Fruit fly (Drosophila melanogaster) whole organism, embryonic: ENCODE data around the gene CG13258.
A peak's percentile ranks its signal among the peaks of the same experiment; 100 is the strongest.

ENCODE experiments used
- Aef1 ChIP-seq: fragments of 200-800 bp; sonication (Bioruptor generic); IDR thresholded peaks from 3 replicates; pipeline ENCODE4 v1.3.6; 2022; ENCODE audit warnings: missing biosample characterization, missing genetic modification characterization
- Bgb ChIP-seq: fragments of 200-800 bp; sonication (Bioruptor generic); IDR thresholded peaks from 2 replicates; pipeline ENCODE4 v1.3.6; 2022; ENCODE audit warnings: missing biosample characterization, missing genetic modification characterization; ENCODE audit not compliant: partially characterized antibody
- Blimp-1 ChIP-seq: fragments of 200-800 bp; sonication (Bioruptor generic); optimal IDR thresholded peaks from 3 replicates; lab custom pipeline; 2018; ENCODE audit warnings: missing biosample characterization, missing genetic modification characterization, mild to moderate bottlenecking, moderate library complexity, missing genetic modification reagents
- CG10543 ChIP-seq: fragments of 200-800 bp; sonication (Bioruptor generic); optimal IDR thresholded peaks from 3 replicates; lab custom pipeline; 2017; ENCODE audit warnings: missing biosample characterization, mild to moderate bottlenecking, missing genetic modification characterization, moderate library complexity
- CG12071 ChIP-seq: fragments of 200-800 bp; sonication (Bioruptor generic); optimal IDR thresholded peaks from 3 replicates; lab custom pipeline; 2018; ENCODE audit warnings: missing biosample characterization, mild to moderate bottlenecking, missing genetic modification characterization
- CG12219 ChIP-seq: fragments of 200-800 bp; sonication (Bioruptor generic); optimal IDR thresholded peaks from 3 replicates; lab custom pipeline; 2018; ENCODE audit warnings: missing biosample characterization, mild to moderate bottlenecking, missing genetic modification characterization
- CG12659 ChIP-seq: fragments of 200-800 bp; sonication (Bioruptor generic); optimal IDR thresholded peaks from 3 replicates; lab custom pipeline; 2017; ENCODE audit warnings: mild to moderate bottlenecking, missing biosample characterization, missing genetic modification reagents, missing genetic modification characterization
- CG12744 ChIP-seq: fragments of 200-800 bp; sonication (Bioruptor generic); optimal IDR thresholded peaks from 2 replicates; lab custom pipeline; 2016; ENCODE audit warnings: missing biosample characterization, missing genetic modification characterization
- CG14050 ChIP-seq: fragments of 200-800 bp; sonication (Bioruptor generic); IDR thresholded peaks from 3 replicates; pipeline ENCODE4 v1.3.6; 2022; ENCODE audit warnings: missing biosample characterization, missing genetic modification characterization
- CG14441 ChIP-seq: fragments of 200-800 bp; sonication (Bioruptor generic); IDR thresholded peaks from 2 replicates; pipeline ENCODE4 v1.3.6; 2022; ENCODE audit warnings: missing biosample characterization, missing genetic modification characterization
- CG15269 ChIP-seq: fragments of 200-800 bp; sonication (Bioruptor generic); optimal IDR thresholded peaks from 2 replicates; lab custom pipeline; 2018; ENCODE audit warnings: missing biosample characterization, mild to moderate bottlenecking, missing genetic modification characterization, moderate library complexity
- CG1602 ChIP-seq: fragments of 200-800 bp; sonication (Bioruptor generic); optimal IDR thresholded peaks from 3 replicates; lab custom pipeline; 2016; ENCODE audit warnings: missing biosample characterization, missing genetic modification characterization
- CG17186 ChIP-seq: fragments of 200-800 bp; sonication (Bioruptor generic); optimal IDR thresholded peaks from 3 replicates; lab custom pipeline; 2017; ENCODE audit warnings: missing biosample characterization, missing genetic modification reagents, missing genetic modification characterization
- CG17802 ChIP-seq: fragments of 200-800 bp; sonication (Bioruptor generic); optimal IDR thresholded peaks from 2 replicates; lab custom pipeline; 2018; ENCODE audit warnings: missing biosample characterization, mild to moderate bottlenecking, missing genetic modification characterization, moderate library complexity
- CG1792 ChIP-seq: fragments of 200-800 bp; sonication (Bioruptor generic); optimal IDR thresholded peaks from 2 replicates; lab custom pipeline; 2016; ENCODE audit warnings: missing biosample characterization, missing genetic modification characterization
- CG1832 ChIP-seq: fragments of 200-800 bp; sonication (Bioruptor generic); optimal IDR thresholded peaks from 2 replicates; lab custom pipeline; 2017; ENCODE audit warnings: missing biosample characterization, mild to moderate bottlenecking, missing genetic modification characterization, inconsistent platforms
- CG31224 ChIP-seq: fragments of 200-800 bp; sonication (Bioruptor generic); IDR thresholded peaks from 2 replicates; pipeline ENCODE4 v1.3.6; 2022; ENCODE audit warnings: missing biosample characterization, missing genetic modification characterization
- CG31388 ChIP-seq: fragments of 200-800 bp; sonication (Bioruptor generic); optimal IDR thresholded peaks from 2 replicates; lab custom pipeline; 2016; ENCODE audit warnings: missing biosample characterization, missing genetic modification characterization
- CG3163 ChIP-seq: fragments of 200-800 bp; sonication (Bioruptor generic); optimal IDR thresholded peaks from 3 replicates; lab custom pipeline; 2016; ENCODE audit warnings: missing biosample characterization, missing genetic modification characterization
- CG32772 ChIP-seq: fragments of 200-800 bp; sonication (Bioruptor generic); IDR thresholded peaks from 2 replicates; pipeline ENCODE4 v1.3.6; 2022; ENCODE audit warnings: missing biosample characterization, missing genetic modification characterization
- CG3995 ChIP-seq: fragments of 200-800 bp; sonication (Bioruptor generic); optimal IDR thresholded peaks from 3 replicates; lab custom pipeline; 2016; ENCODE audit warnings: missing biosample characterization, missing genetic modification characterization
- CG6765 ChIP-seq: fragments of 200-800 bp; sonication (Bioruptor generic); optimal IDR thresholded peaks from 3 replicates; lab custom pipeline; 2017; ENCODE audit warnings: missing biosample characterization, mild to moderate bottlenecking, missing genetic modification characterization
- CG6813 ChIP-seq: fragments of 200-800 bp; sonication (Bioruptor generic); optimal IDR thresholded peaks from 2 replicates; lab custom pipeline; 2017; ENCODE audit warnings: missing biosample characterization, missing genetic modification characterization, mild to moderate bottlenecking, moderate library complexity, missing genetic modification reagents
- CG7357 ChIP-seq: fragments of 200-800 bp; sonication (Bioruptor generic); IDR thresholded peaks from 3 replicates; pipeline ENCODE4 v1.3.6; 2022; ENCODE audit warnings: missing biosample characterization, missing genetic modification characterization
- CG7745 ChIP-seq: fragments of 200-800 bp; sonication (Bioruptor generic); optimal IDR thresholded peaks from 2 replicates; lab custom pipeline; 2018; ENCODE audit warnings: missing biosample characterization, mild to moderate bottlenecking, missing genetic modification characterization, moderate library complexity
- CG7786 ChIP-seq: fragments of 200-800 bp; sonication (Bioruptor generic); optimal IDR thresholded peaks from 2 replicates; lab custom pipeline; 2016; ENCODE audit warnings: missing biosample characterization, missing genetic modification characterization
- CG8924 ChIP-seq: fragments of 200-800 bp; optimal IDR thresholded peaks from 3 replicates; lab custom pipeline; 2019; ENCODE audit warnings: missing biosample characterization, mild to moderate bottlenecking, missing genetic modification characterization, moderate library complexity
- CHES-1-like ChIP-seq: fragments of 200-800 bp; sonication (Bioruptor generic); optimal IDR thresholded peaks from 2 replicates; lab custom pipeline; 2016; ENCODE audit warnings: missing biosample characterization, missing genetic modification characterization
- Camta ChIP-seq: fragments of 200-800 bp; sonication (Bioruptor generic); optimal IDR thresholded peaks from 2 replicates; lab custom pipeline; 2016; ENCODE audit warnings: missing biosample characterization, missing genetic modification characterization
- GATAe ChIP-seq: fragments of 200-800 bp; sonication (Bioruptor generic); conservative IDR thresholded peaks from 2 replicates; pipeline ENCODE4 v1.3.6; 2022; ENCODE audit warnings: missing biosample characterization, missing genetic modification characterization
- H2.0 ChIP-seq: fragments of 200-800 bp; sonication (Bioruptor generic); IDR thresholded peaks from 2 replicates; pipeline ENCODE4 v1.3.6; 2022; ENCODE audit warnings: missing biosample characterization, missing genetic modification characterization
- Hmx ChIP-seq: fragments of 200-800 bp; sonication (Bioruptor generic); optimal IDR thresholded peaks from 2 replicates; lab custom pipeline; 2016; ENCODE audit warnings: missing biosample characterization, missing genetic modification characterization
- Hr39 ChIP-seq: fragments of >200 bp; optimal IDR thresholded peaks from 2 replicates; lab custom pipeline; 2017
- MBD-R2 ChIP-seq: fragments of 200-800 bp; sonication (Bioruptor generic); IDR thresholded peaks from 2 replicates; pipeline ENCODE4 v1.3.6; 2022; ENCODE audit warnings: missing biosample characterization, missing genetic modification characterization
- Mad ChIP-seq: fragments of 200-800 bp; sonication (Bioruptor generic); optimal IDR thresholded peaks from 2 replicates; lab custom pipeline; 2016; ENCODE audit warnings: missing biosample characterization, missing genetic modification characterization
- Med ChIP-seq: fragments of 200-800 bp; sonication (Bioruptor generic); peaks from one replicate; lab custom pipeline; 2016; ENCODE audit warnings: missing biosample characterization, missing genetic modification characterization, mild to moderate bottlenecking, inconsistent platforms, moderate library complexity
- Oaz ChIP-seq: fragments of 200-800 bp; sonication (Bioruptor generic); IDR thresholded peaks from 2 replicates; pipeline ENCODE4 v1.3.6; 2022; ENCODE audit warnings: missing biosample characterization, missing genetic modification characterization
- Optix ChIP-seq: fragments of 200-800 bp; sonication (Bioruptor generic); IDR thresholded peaks from 3 replicates; pipeline ENCODE4 v1.3.6; 2022; ENCODE audit warnings: missing biosample characterization, missing genetic modification characterization
- Sry-δ ChIP-seq: fragments of 200-800 bp; sonication (Bioruptor generic); optimal IDR thresholded peaks from 2 replicates; lab custom pipeline; 2016; ENCODE audit warnings: missing biosample characterization, missing genetic modification characterization
- gce ChIP-seq: fragments of 200-800 bp; sonication (Bioruptor generic); IDR thresholded peaks from 3 replicates; pipeline ENCODE4 v1.3.6; 2022; ENCODE audit warnings: missing biosample characterization, missing genetic modification characterization
- mam ChIP-seq: fragments of 200-800 bp; sonication (Bioruptor generic); optimal IDR thresholded peaks from 3 replicates; lab custom pipeline; 2016; ENCODE audit warnings: missing biosample characterization, missing genetic modification characterization
- nmo ChIP-seq: fragments of 200-800 bp; sonication (Bioruptor generic); optimal IDR thresholded peaks from 2 replicates; lab custom pipeline; 2018; ENCODE audit warnings: missing biosample characterization, mild to moderate bottlenecking, missing genetic modification characterization, moderate library complexity
- pita ChIP-seq: fragments of 200-800 bp; sonication (Bioruptor generic); optimal IDR thresholded peaks from 2 replicates; lab custom pipeline; 2017; ENCODE audit warnings: missing biosample characterization, mild to moderate bottlenecking, missing genetic modification characterization
- ranshi ChIP-seq: fragments of 200-800 bp; sonication (Bioruptor generic); IDR thresholded peaks from 2 replicates; pipeline ENCODE4 v1.3.6; 2022; ENCODE audit warnings: missing biosample characterization, missing genetic modification characterization
- sens-2 ChIP-seq: fragments of 200-800 bp; sonication (Bioruptor generic); IDR thresholded peaks from 2 replicates; pipeline ENCODE4 v1.3.6; 2022; ENCODE audit warnings: missing biosample characterization, missing genetic modification characterization
- sima ChIP-seq: fragments of 200-800 bp; sonication (Bioruptor generic); optimal IDR thresholded peaks from 2 replicates; lab custom pipeline; 2016; ENCODE audit warnings: missing biosample characterization, missing genetic modification characterization
- sug ChIP-seq: fragments of 200-800 bp; optimal IDR thresholded peaks from 2 replicates; lab custom pipeline; 2019; ENCODE audit warnings: missing biosample characterization, mild to moderate bottlenecking, missing genetic modification characterization, moderate library complexity
- tna ChIP-seq: fragments of 200-800 bp; sonication (Bioruptor generic); IDR thresholded peaks from 2 replicates; pipeline ENCODE4 v1.3.6; 2022; ENCODE audit warnings: missing biosample characterization, missing genetic modification characterization; ENCODE audit not compliant: partially characterized antibody
- usp ChIP-seq: fragments of >200 bp; optimal IDR thresholded peaks from 2 replicates; lab custom pipeline; 2017; ENCODE audit warnings: missing biosample characterization, missing genetic modification characterization
- zen ChIP-seq: fragments of 200-800 bp; sonication (Bioruptor generic); optimal IDR thresholded peaks from 3 replicates; lab custom pipeline; 2018; ENCODE audit warnings: missing biosample characterization, mild to moderate bottlenecking, missing genetic modification characterization, moderate library complexity

CG13258 gene

DNA sequence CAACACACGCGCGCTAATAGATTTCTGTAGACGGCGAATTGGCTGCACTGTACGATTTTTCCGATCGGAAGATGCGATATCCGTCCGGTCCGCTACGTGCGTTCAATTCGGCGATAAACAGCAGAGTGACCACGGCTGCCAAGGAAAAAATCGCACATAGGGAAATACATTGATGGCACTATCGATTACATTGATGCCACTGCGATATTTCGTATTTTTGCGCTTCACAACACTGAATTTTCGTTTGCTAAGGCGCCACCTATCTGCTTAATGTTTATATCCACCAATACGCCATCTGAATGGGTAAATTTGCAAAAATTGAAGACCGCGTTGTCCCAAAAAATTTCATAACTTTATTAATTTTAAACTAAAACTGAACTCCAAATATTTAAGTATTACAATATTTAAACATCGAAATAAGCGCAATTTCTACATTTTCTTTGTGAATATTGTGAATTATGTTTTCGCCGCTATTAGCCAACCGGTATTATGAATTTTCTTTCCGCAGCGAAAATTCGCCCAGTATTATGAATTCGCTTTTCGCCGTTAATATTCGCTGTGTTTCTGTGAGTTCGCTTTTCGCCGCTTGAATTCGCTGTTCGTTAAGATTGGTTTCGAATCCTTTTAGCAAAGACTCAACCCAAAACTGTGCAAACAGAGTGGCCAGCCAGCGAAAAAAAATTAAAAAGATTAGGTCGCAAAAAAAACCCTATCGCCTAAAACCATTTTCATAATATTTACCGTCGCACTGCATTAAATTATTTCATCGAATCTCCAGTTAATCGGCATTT, 5.0 kb downstream of the CG13258 start, which contains the start of the genes crp and pkaap (continued):
- peak; percentile 27 for TF ChIP-seq nmo
- no peak for TF ChIP-seq Bgb (GFP tag; lab: Robert Waterston, UW)
- peak; percentile 86 for TF ChIP-seq CG10543 (GFP tag; lab: Kevin White, UChicago)
- no peak for TF ChIP-seq Oaz (GFP tag; lab: Robert Waterston, UW)
- TF ChIP-seq CG7786: peak; percentile 76
- no peak for TF ChIP-seq CG32772 (GFP tag; lab: Robert Waterston, UW)
- TF ChIP-seq Optix (GFP tag; lab: Robert Waterston, UW): no peak
- no peak for TF ChIP-seq CG14441 (GFP tag; lab: Robert Waterston, UW)
- peak; percentile 63 for TF ChIP-seq CG12071
- TF ChIP-seq MBD-R2 (GFP tag; lab: Robert Waterston, UW): no peak
- TF ChIP-seq CG31388 (GFP tag; lab: Kevin White, UChicago): peak; percentile 66
- TF ChIP-seq zen: peak; percentile 56
- peak; percentile 20 for TF ChIP-seq sima (GFP tag; lab: Kevin White, UChicago)
- peak; percentile 78 for TF ChIP-seq Hmx (GFP tag; lab: Kevin White, UChicago)
- TF ChIP-seq CG12744: peak; percentile 77
- TF ChIP-seq CHES-1-like (GFP tag; lab: Kevin White, UChicago): peak; percentile 91
- peak; percentile 73 for TF ChIP-seq CG3163 (GFP tag; lab: Kevin White, UChicago)
- peak; percentile 64 for TF ChIP-seq CG6813 (GFP tag; lab: Kevin White, UChicago)
- peak; percentile 15 for TF ChIP-seq CG12219 (GFP tag; lab: Kevin White, UChicago)
- no peak for TF ChIP-seq CG14050 (GFP tag; lab: Robert Waterston, UW)
- TF ChIP-seq H2.0: no peak
- peak; percentile 83 for TF ChIP-seq CG12659
- TF ChIP-seq Aef1 (GFP tag; lab: Robert Waterston, UW): no peak
- TF ChIP-seq CG15269 (tag; lab: Kevin White, UChicago): no peak
- TF ChIP-seq CG7745 (tag; lab: Kevin White, UChicago): peak; percentile 34
- peak; percentile 19 for TF ChIP-seq CG6765 (GFP tag; lab: Kevin White, UChicago)
- TF ChIP-seq CG8924: peak; percentile 49
- TF ChIP-seq Mad (GFP tag; lab: Kevin White, UChicago): peak; percentile 71
- no peak for TF ChIP-seq tna (GFP tag; lab: Robert Waterston, UW)
- peak; percentile 98 for TF ChIP-seq Med (GFP tag; lab: Kevin White, UChicago)
- peak; percentile 55 for TF ChIP-seq CG3995 (GFP tag; lab: Kevin White, UChicago)
- no peak for TF ChIP-seq GATAe (GFP tag; lab: Robert Waterston, UW)
- peak; percentile 74 for TF ChIP-seq sug
- TF ChIP-seq CG1832 (GFP tag; lab: Kevin White, UChicago): no peak
- no peak for TF ChIP-seq CG31224
- no peak for TF ChIP-seq Hr39 (lab: Kevin White, UChicago)
- peak; percentile 71 for TF ChIP-seq CG17186 (GFP tag; lab: Kevin White, UChicago)
- TF ChIP-seq CG7357: peak; percentile 51; the same call in 1 of the 3 replicates
- TF ChIP-seq sens-2 (GFP tag; lab: Robert Waterston, UW): no peak
- no peak for TF ChIP-seq ranshi (GFP tag; lab: Robert Waterston, UW)
- peak; percentile 85 for TF ChIP-seq CG1602 (GFP tag; lab: Kevin White, UChicago)
- TF ChIP-seq usp: no peak
- TF ChIP-seq pita (GFP tag; lab: Kevin White, UChicago): peak; percentile 98
- peak; percentile 91 for TF ChIP-seq mam
- peak; percentile 48 for TF ChIP-seq CG17802 (tag; lab: Kevin White, UChicago)
- peak; percentile 84 for TF ChIP-seq Camta (GFP tag; lab: Kevin White, UChicago)
- TF ChIP-seq CG1792: peak; percentile 74
- peak; percentile 55 for TF ChIP-seq Blimp-1 (GFP tag; lab: Kevin White, UChicago)
- peak; percentile 93 for TF ChIP-seq Sry-δ
- no peak for TF ChIP-seq gce (GFP tag; lab: Robert Waterston, UW)
